Worm (Caenorhabditis elegans) whole organism, mixed stage, embryonic: ENCODE measurements around the gene fbxc-31.

ENCODE experiments used
- M03D4.4 ChIP-seq: sonication (generic microtip); optimal IDR thresholded peaks from 2 replicates; lab custom pipeline; 2017; ENCODE audit warnings: mild to moderate bottlenecking, missing genetic modification characterization, missing compliant biosample characterization
- elt-1 ChIP-seq: sonication (generic microtip); optimal IDR thresholded peaks from 2 replicates; lab custom pipeline; 2017; ENCODE audit warnings: missing genetic modification characterization, mild to moderate bottlenecking, missing compliant biosample characterization, antibody characterized with exemption, moderate library complexity, borderline replicate concordance; ENCODE audit not compliant: insufficient read depth
- mab-5 ChIP-seq: fragments of 150-350 bp; optimal IDR thresholded peaks from 2 replicates; lab custom pipeline; 2014; ENCODE audit warnings: missing biosample characterization, missing genetic modification characterization
- mls-2 ChIP-seq: sonication (generic microtip); optimal IDR thresholded peaks from 2 replicates; lab custom pipeline; 2016; ENCODE audit warnings: mild to moderate bottlenecking, missing genetic modification characterization, moderate library complexity, missing compliant biosample characterization
- nhr-12 ChIP-seq: fragments of 150-350 bp; optimal IDR thresholded peaks from 2 replicates; lab custom pipeline; 2014; ENCODE audit warnings: missing biosample characterization, missing genetic modification characterization
- nhr-28 ChIP-seq: fragments of 150-350 bp; optimal IDR thresholded peaks from 2 replicates; lab custom pipeline; 2014; ENCODE audit warnings: missing biosample characterization, missing genetic modification characterization
- unc-120 ChIP-seq: sonication (generic microtip); optimal IDR thresholded peaks from 2 replicates; lab custom pipeline; 2017; ENCODE audit warnings: missing genetic modification characterization, missing compliant biosample characterization; ENCODE audit not compliant: poor library complexity, severe bottlenecking
- unc-39 ChIP-seq: fragments of 150-350 bp; optimal IDR thresholded peaks from 2 replicates; lab custom pipeline; 2014; ENCODE audit warnings: missing biosample characterization, missing genetic modification characterization
- unc-62 ChIP-seq: fragments of 150-350 bp; optimal IDR thresholded peaks from 2 replicates; lab custom pipeline; 2014; ENCODE audit warnings: missing biosample characterization, missing genetic modification reagents, missing genetic modification characterization
- ztf-11 ChIP-seq: fragments of 150-350 bp; optimal IDR thresholded peaks from 2 replicates; lab custom pipeline; 2014; ENCODE audit warnings: missing biosample characterization, missing genetic modification characterization

ce11 chrII:869316-869715 is 42.5 kb upstream of the fbxc-31 start:
- TF ChIP-seq elt-1 (no peak), unc-62 (GFP tag; lab: Kevin White, UChicago) (no peak), nhr-28 (tag; lab: Kevin White, UChicago) (no peak), unc-39 (no peak), nhr-12 (tag; lab: Kevin White, UChicago) (no peak), mls-2 (no peak), unc-120 (no peak), mab-5 (tag; lab: Kevin White, UChicago) (no peak), ztf-11 (tag; lab: Kevin White, UChicago) (no peak), M03D4.4 (tag; lab: Kevin White, UChicago) (no peak)
